Worm (Caenorhabditis elegans): ENCODE measurements around the gene col-177.

- no peak for TF ChIP-seq nhr-28 (tag; optimal IDR thresholded peaks at IDR 0.05)
- TF ChIP-seq nhr-23 (tag; optimal IDR thresholded peaks at IDR 0.05), result peak; percentile 38
- no peak for TF ChIP-seq ZK546.5 (tag; optimal IDR thresholded peaks at IDR 0.05)
- TF ChIP-seq nhr-77 (tag; optimal IDR thresholded peaks at IDR 0.05), result no peak
These were observed 31.7 kb upstream of the col-177 start for ce11 chrX:11033128-11033951.

All from whole organism, L3 larva.